Worm (Caenorhabditis elegans): ENCODE measurements around the gene Y73B6BL.22.
A peak's percentile ranks its signal among the peaks of the same experiment; 100 is the strongest.

Gene Y73B6BL.22

ce11 chrIV:6393329-6393728, 23.1 kb downstream of the Y73B6BL.22 start:
- TF ChIP-seq snpc-4 (tag; optimal IDR thresholded peaks at IDR 0.05) (no peak), mep-1 (tag; optimal IDR thresholded peaks at IDR 0.05) (no peak), flh-1 (GFP tag; optimal IDR thresholded peaks at IDR 0.05) (no peak), unc-120 (tag; optimal IDR thresholded peaks at IDR 0.05; ENCODE audit: poor library complexity, severe bottlenecking) (peak; percentile 90), unc-62 (GFP tag; optimal IDR thresholded peaks at IDR 0.05) (peak; percentile 82), unc-39 (tag; optimal IDR thresholded peaks at IDR 0.05) (no peak), nhr-12 (tag; optimal IDR thresholded peaks at IDR 0.05) (no peak), ham-2 (GFP tag; optimal IDR thresholded peaks at IDR 0.05) (no peak), ces-1 (GFP tag; optimal IDR thresholded peaks at IDR 0.05) (peak; percentile 29)

ce11 chrIV:6391566-6391965, 24.9 kb downstream of the Y73B6BL.22 start:
- TF ChIP-seq cnd-1 (tag; optimal IDR thresholded peaks at IDR 0.05) (no peak), zip-8 (tag; optimal IDR thresholded peaks at IDR 0.05) (no peak), tbx-8 (GFP tag; optimal IDR thresholded peaks at IDR 0.05) (no peak), sptf-1 (tag; optimal IDR thresholded peaks at IDR 0.05) (no peak), elt-1 (tag; optimal IDR thresholded peaks at IDR 0.05; ENCODE audit: borderline replicate concordance, insufficient read depth) (no peak), M03D4.4 (tag; optimal IDR thresholded peaks at IDR 0.05) (no peak), nhr-28 (tag; optimal IDR thresholded peaks at IDR 0.05) (no peak), ces-1 (GFP tag; optimal IDR thresholded peaks at IDR 0.05) (no peak), ceh-83 (GFP tag; optimal IDR thresholded peaks at IDR 0.05) (no peak), ztf-11 (tag; optimal IDR thresholded peaks at IDR 0.05) (no peak), flh-1 (GFP tag; optimal IDR thresholded peaks at IDR 0.05) (no peak), snpc-4 (tag; optimal IDR thresholded peaks at IDR 0.05) (no peak), unc-39 (tag; optimal IDR thresholded peaks at IDR 0.05) (no peak), pha-4 (tag; optimal IDR thresholded peaks at IDR 0.05) (no peak), nhr-237 (tag; optimal IDR thresholded peaks at IDR 0.05) (no peak), unc-120 (tag; optimal IDR thresholded peaks at IDR 0.05; ENCODE audit: poor library complexity, severe bottlenecking) (no peak), mls-2 (tag; optimal IDR thresholded peaks at IDR 0.05) (no peak), hlh-1 (tag; optimal IDR thresholded peaks at IDR 0.05) (no peak)

- TF ChIP-seq nhr-2 (tag; optimal IDR thresholded peaks at IDR 0.05) (no peak), mab-5 (tag; optimal IDR thresholded peaks at IDR 0.05) (no peak), cnd-1 (tag; optimal IDR thresholded peaks at IDR 0.05) (no peak), flh-1 (GFP tag; optimal IDR thresholded peaks at IDR 0.05) (no peak), ceh-43 (GFP tag; optimal IDR thresholded peaks at IDR 0.05) (no peak), ceh-39 (tag; optimal IDR thresholded peaks at IDR 0.05) (no peak), blmp-1 (tag; optimal IDR thresholded peaks at IDR 0.05) (no peak), bed-3 (GFP tag; optimal IDR thresholded peaks at IDR 0.05) (no peak), nhr-12 (tag; optimal IDR thresholded peaks at IDR 0.05) (no peak)
Observed at ce11 chrIV:6388550-6388949, 27.9 kb downstream of the Y73B6BL.22 start.

ce11 chrIV:6385010-6385409, 31.4 kb downstream of the Y73B6BL.22 start:
- TF ChIP-seq blmp-1 (tag; optimal IDR thresholded peaks at IDR 0.05), result no peak
- TF ChIP-seq mep-1 (tag; optimal IDR thresholded peaks at IDR 0.05), result no peak
- peak; percentile 62 for TF ChIP-seq ces-1 (GFP tag; optimal IDR thresholded peaks at IDR 0.05)

ce11 chrIV:6383970-6384369, 32.5 kb downstream of the Y73B6BL.22 start, which contains the start of gene shl-1:
Gene shl-1, minus strand, starts transcription at chrIV:6384070.
- no peak for TF ChIP-seq nhr-237 (tag; optimal IDR thresholded peaks at IDR 0.05)
- TF ChIP-seq ceh-43 (GFP tag; optimal IDR thresholded peaks at IDR 0.05), result no peak
- TF ChIP-seq pha-4 (tag; optimal IDR thresholded peaks at IDR 0.05), result no peak
- TF ChIP-seq lin-32 (GFP tag; optimal IDR thresholded peaks at IDR 0.05), result no peak
- TF ChIP-seq unc-120 (tag; optimal IDR thresholded peaks at IDR 0.05; ENCODE audit: poor library complexity, severe bottlenecking), result no peak
- TF ChIP-seq zip-8 (tag; optimal IDR thresholded peaks at IDR 0.05), result no peak
- TF ChIP-seq blmp-1 (tag; optimal IDR thresholded peaks at IDR 0.05), result no peak
- TF ChIP-seq ces-1 (GFP tag; optimal IDR thresholded peaks at IDR 0.05), result no peak
- TF ChIP-seq nhr-28 (tag; optimal IDR thresholded peaks at IDR 0.05), result no peak
- no peak for TF ChIP-seq nhr-76 (tag; optimal IDR thresholded peaks at IDR 0.05)
- no peak for TF ChIP-seq drap-1 (GFP tag; optimal IDR thresholded peaks at IDR 0.05)
- no peak for TF ChIP-seq elt-1 (tag; optimal IDR thresholded peaks at IDR 0.05; ENCODE audit: borderline replicate concordance, insufficient read depth)
- TF ChIP-seq hlh-1 (tag; optimal IDR thresholded peaks at IDR 0.05), result no peak
- TF ChIP-seq ham-2 (GFP tag; optimal IDR thresholded peaks at IDR 0.05), result no peak
- no peak for TF ChIP-seq elt-3 (tag; optimal IDR thresholded peaks at IDR 0.05)
- TF ChIP-seq mep-1 (tag; optimal IDR thresholded peaks at IDR 0.05), result no peak
- TF ChIP-seq sptf-1 (tag; optimal IDR thresholded peaks at IDR 0.05), result no peak
- TF ChIP-seq ceh-83 (GFP tag; optimal IDR thresholded peaks at IDR 0.05), result no peak

Data from whole organism, mixed stage, embryonic.